Worm (Caenorhabditis elegans) whole organism, L4 larva: ENCODE measurements around the gene srsx-40.

ENCODE experiments used
- D1046.2 ChIP-seq: fragments of 200-800 bp; sonication (Bioruptor generic); IDR thresholded peaks from 2 replicates; pipeline ENCODE4 v1.3.6; 2022; ENCODE audit warnings: missing genetic modification characterization, missing compliant biosample characterization
- F10B5.3 ChIP-seq: sonication (generic microtip); optimal IDR thresholded peaks from 2 replicates; lab custom pipeline; 2016; ENCODE audit warnings: mild to moderate bottlenecking, missing genetic modification characterization, missing compliant biosample characterization
- F44E2.7 ChIP-seq: fragments of 200-800 bp; sonication (Bioruptor generic); IDR thresholded peaks from 2 replicates; pipeline ENCODE4 v2.1.2; 2022; ENCODE audit warnings: missing genetic modification characterization, missing compliant biosample characterization
- aha-1 ChIP-seq: fragments of 150-350 bp; peaks from one replicate; lab custom pipeline; 2014; ENCODE audit warnings: missing biosample characterization, missing genetic modification characterization
- ceh-20 ChIP-seq: fragments of 200-800 bp; sonication (Bioruptor generic); IDR thresholded peaks from 2 replicates; pipeline ENCODE4 v1.3.6; 2022; ENCODE audit warnings: missing genetic modification reagents, missing genetic modification characterization, missing compliant biosample characterization
- ceh-28 ChIP-seq: fragments of 150-350 bp; optimal IDR thresholded peaks from 2 replicates; lab custom pipeline; 2014; ENCODE audit warnings: missing biosample characterization, missing genetic modification reagents, missing genetic modification characterization
- ceh-62 ChIP-seq: sonication (generic microtip); optimal IDR thresholded peaks from 2 replicates; lab custom pipeline; 2017; ENCODE audit warnings: missing biosample characterization, missing genetic modification characterization
- ctbp-1 ChIP-seq: fragments of 200-800 bp; sonication (Bioruptor generic); IDR thresholded peaks from 2 replicates; pipeline ENCODE4 v1.3.6; 2022; ENCODE audit warnings: missing genetic modification reagents, missing genetic modification characterization, missing compliant biosample characterization
- daf-16 ChIP-seq, 3 experiments: sonication (generic microtip); optimal IDR thresholded peaks; 2 replicates each; lab custom pipeline; 2016 to 2017; ENCODE audit warnings: missing genetic modification characterization in 3 of 3, missing genetic modification reagents in 3 of 3, mild to moderate bottlenecking in 2 of 3, missing compliant biosample characterization in 2 of 3, missing biosample characterization in 1 of 3, moderate library complexity in 1 of 3
- dmd-6 ChIP-seq: fragments of 200-800 bp; sonication (Bioruptor generic); IDR thresholded peaks from 2 replicates; pipeline ENCODE4 v1.3.6; 2022; ENCODE audit warnings: missing genetic modification reagents, missing genetic modification characterization, missing compliant biosample characterization
- duxl-1 ChIP-seq: sonication (generic microtip); optimal IDR thresholded peaks from 2 replicates; lab custom pipeline; 2016; ENCODE audit warnings: mild to moderate bottlenecking, missing genetic modification characterization, moderate library complexity, missing compliant biosample characterization; ENCODE audit not compliant: poor library complexity
- egl-27 ChIP-seq: sonication (generic microtip); optimal IDR thresholded peaks from 3 replicates; lab custom pipeline; 2017; ENCODE audit warnings: missing biosample characterization, missing genetic modification reagents, missing genetic modification characterization
- egl-43 ChIP-seq: fragments of 200-800 bp; sonication (Bioruptor generic); IDR thresholded peaks from 2 replicates; pipeline ENCODE4 v1.3.6; 2022; ENCODE audit warnings: missing genetic modification reagents, missing genetic modification characterization, missing compliant biosample characterization
- fkh-10 ChIP-seq: fragments of 150-350 bp; optimal IDR thresholded peaks from 2 replicates; lab custom pipeline; 2014; ENCODE audit warnings: missing biosample characterization, missing genetic modification reagents, missing genetic modification characterization
- gei-8 ChIP-seq: fragments of 200-800 bp; sonication (Bioruptor generic); optimal IDR thresholded peaks from 2 replicates; lab custom pipeline; 2018; ENCODE audit warnings: mild to moderate bottlenecking, missing genetic modification characterization, missing compliant biosample characterization
- hif-1 ChIP-seq, 2 experiments: sonication (generic microtip); optimal IDR thresholded peaks; 2 replicates each; lab custom pipeline; 2016 to 2017; ENCODE audit warnings: missing compliant biosample characterization in 2 of 2, missing genetic modification characterization in 2 of 2, missing genetic modification reagents in 2 of 2, missing genotype in 2 of 2, mild to moderate bottlenecking in 1 of 2
- hlh-11 ChIP-seq: fragments of 200-800 bp; sonication (Bioruptor generic); optimal IDR thresholded peaks from 2 replicates; lab custom pipeline; 2018; ENCODE audit warnings: mild to moderate bottlenecking, missing genetic modification characterization, missing compliant biosample characterization
- hlh-30 ChIP-seq: sonication (generic microtip); optimal IDR thresholded peaks from 2 replicates; lab custom pipeline; 2017; ENCODE audit warnings: antibody characterized with exemption, mild to moderate bottlenecking, missing genetic modification characterization, missing compliant biosample characterization; ENCODE audit not compliant: insufficient read depth
- hmg-1.1 ChIP-seq: fragments of 200-800 bp; sonication (Bioruptor generic); IDR thresholded peaks from 2 replicates; pipeline ENCODE4 v1.3.6; 2022; ENCODE audit warnings: missing genetic modification reagents, missing genetic modification characterization, missing compliant biosample characterization
- lin-1 ChIP-seq: fragments of 200-800 bp; sonication (Bioruptor generic); IDR thresholded peaks from 2 replicates; pipeline ENCODE4 v1.3.6; 2022; ENCODE audit warnings: missing genetic modification reagents, missing genetic modification characterization, missing compliant biosample characterization
- lin-13 ChIP-seq: fragments of 150-350 bp; optimal IDR thresholded peaks from 2 replicates; lab custom pipeline; 2014; ENCODE audit warnings: missing biosample characterization, missing genetic modification reagents, missing genetic modification characterization
- lsy-2 ChIP-seq, 2 experiments: fragments of 150-350 bp in 1 of 2; sonication (generic microtip) in 1 of 2; optimal IDR thresholded peaks; 2 replicates each; lab custom pipeline; 2014 to 2017; ENCODE audit warnings: missing biosample characterization in 2 of 2, missing genetic modification characterization in 2 of 2
- madf-5 ChIP-seq, 2 experiments: fragments of 200-800 bp; sonication (Bioruptor generic); IDR thresholded peaks; 2 replicates each; pipeline ENCODE4 v1.3.6; 2022; ENCODE audit warnings: missing compliant biosample characterization in 2 of 2, missing genetic modification characterization in 2 of 2
- mdl-1 ChIP-seq, 2 experiments: fragments of 150-350 bp in 1 of 2; sonication (generic microtip) in 1 of 2; optimal IDR thresholded peaks; 2 replicates each; lab custom pipeline; 2014 to 2017; ENCODE audit warnings: missing biosample characterization in 2 of 2, missing genetic modification characterization in 2 of 2
- mdt-29 ChIP-seq: fragments of 200-800 bp; sonication (Bioruptor generic); IDR thresholded peaks from 2 replicates; pipeline ENCODE4 v1.3.6; 2022; ENCODE audit warnings: missing genetic modification reagents, missing genetic modification characterization, missing compliant biosample characterization
- mes-2 ChIP-seq: sonication (generic microtip); optimal IDR thresholded peaks from 2 replicates; lab custom pipeline; 2016; ENCODE audit warnings: missing genotype, mild to moderate bottlenecking, missing genetic modification characterization, missing compliant biosample characterization; ENCODE audit not compliant: poor library complexity, severe bottlenecking
- mxl-3 ChIP-seq: fragments of 200-800 bp; sonication (Bioruptor generic); optimal IDR thresholded peaks from 2 replicates; lab custom pipeline; 2018; ENCODE audit warnings: mild to moderate bottlenecking, missing genetic modification characterization, missing compliant biosample characterization
- nhr-102 ChIP-seq: sonication (generic microtip); optimal IDR thresholded peaks from 2 replicates; lab custom pipeline; 2016; ENCODE audit warnings: mild to moderate bottlenecking, missing genetic modification characterization, moderate library complexity, missing compliant biosample characterization
- nhr-11 ChIP-seq: fragments of 150-350 bp; optimal IDR thresholded peaks from 2 replicates; lab custom pipeline; 2014; ENCODE audit warnings: missing biosample characterization, missing genetic modification characterization
- nhr-237 ChIP-seq: sonication (generic microtip); optimal IDR thresholded peaks from 2 replicates; lab custom pipeline; 2017; ENCODE audit warnings: missing biosample characterization, missing genetic modification characterization
- nhr-25 ChIP-seq: sonication (generic microtip); optimal IDR thresholded peaks from 2 replicates; lab custom pipeline; 2017; ENCODE audit warnings: missing genetic modification characterization, mild to moderate bottlenecking, missing compliant biosample characterization, antibody characterized with exemption, moderate library complexity, borderline replicate concordance; ENCODE audit not compliant: insufficient read depth
- nhr-48 ChIP-seq: sonication (generic microtip); optimal IDR thresholded peaks from 2 replicates; lab custom pipeline; 2016; ENCODE audit warnings: mild to moderate bottlenecking, missing genetic modification characterization, missing compliant biosample characterization
- nhr-77 ChIP-seq: fragments of 150-350 bp; optimal IDR thresholded peaks from 2 replicates; lab custom pipeline; 2014; ENCODE audit warnings: missing biosample characterization, missing genetic modification characterization
- pha-4 ChIP-seq, 2 experiments: fragments of 150-350 bp in 1 of 2; fragments of 200-800 bp in 1 of 2; sonication (Bioruptor generic) in 1 of 2; IDR thresholded peaks in 1 of 2; optimal IDR thresholded peaks in 1 of 2; 2 replicates each; pipeline versions ENCODE4 v1.3.6 to Lab custom; 2014 to 2022; ENCODE audit warnings: missing genetic modification characterization in 2 of 2, missing genetic modification reagents in 2 of 2, missing biosample characterization in 1 of 2, missing compliant biosample characterization in 1 of 2
- pqm-1 ChIP-seq: sonication (generic microtip); optimal IDR thresholded peaks from 2 replicates; lab custom pipeline; 2017; ENCODE audit warnings: missing biosample characterization, missing genetic modification characterization
- sdz-12 ChIP-seq: fragments of 200-800 bp; sonication (Bioruptor generic); optimal IDR thresholded peaks from 2 replicates; lab custom pipeline; 2018; ENCODE audit warnings: mild to moderate bottlenecking, missing genetic modification characterization, missing compliant biosample characterization
- set-16 ChIP-seq: fragments of 200-800 bp; sonication (Bioruptor generic); IDR thresholded peaks from 2 replicates; pipeline ENCODE4 v1.3.6; 2022; ENCODE audit warnings: missing genetic modification reagents, missing genetic modification characterization, missing compliant biosample characterization
- spr-1 ChIP-seq: sonication (generic microtip); optimal IDR thresholded peaks from 2 replicates; lab custom pipeline; 2016; ENCODE audit warnings: mild to moderate bottlenecking, missing genetic modification characterization, missing compliant biosample characterization
- spr-3 ChIP-seq: fragments of 200-800 bp; sonication (Bioruptor generic); optimal IDR thresholded peaks from 2 replicates; lab custom pipeline; 2018; ENCODE audit warnings: mild to moderate bottlenecking, missing genetic modification characterization, missing compliant biosample characterization
- tra-1 ChIP-seq: fragments of 200-800 bp; sonication (Bioruptor generic); IDR thresholded peaks from 2 replicates; pipeline ENCODE4 v1.3.6; 2022; ENCODE audit warnings: missing genetic modification reagents, missing genetic modification characterization, missing compliant biosample characterization
- unc-130 ChIP-seq: sonication (generic microtip); optimal IDR thresholded peaks from 2 replicates; lab custom pipeline; 2016; ENCODE audit warnings: missing genetic modification reagents, missing genetic modification characterization, missing compliant biosample characterization
- unc-62 ChIP-seq, 3 experiments: fragments of 150-350 bp in 1 of 3; sonication (generic microtip); optimal IDR thresholded peaks in 2 of 3; peaks in 1 of 3; 1 replicate in 1 of 3; 2 replicates in 2 of 3; lab custom pipeline; 2014 to 2017; ENCODE audit warnings: missing biosample characterization in 3 of 3, missing genetic modification characterization in 3 of 3, missing genetic modification reagents in 3 of 3, missing genotype in 1 of 3
- vab-7 ChIP-seq: fragments of 200-800 bp; sonication (Bioruptor generic); IDR thresholded peaks from 2 replicates; pipeline ENCODE4 v1.3.6; 2022; ENCODE audit warnings: missing genetic modification reagents, missing genetic modification characterization, missing compliant biosample characterization
- ztf-7 ChIP-seq: fragments of 150-350 bp; optimal IDR thresholded peaks from 2 replicates; lab custom pipeline; 2014; ENCODE audit warnings: missing biosample characterization, missing genetic modification characterization

srsx-40 gene

ce11 chrV:7745903-7746302 lies 42.5 kb upstream of the srsx-40 start:
- no peak for TF ChIP-seq nhr-25 (tag; lab: Kevin White, UChicago)
- TF ChIP-seq dmd-6 (GFP tag; lab: Robert Waterston, UW): peak; percentile 63
- TF ChIP-seq vab-7 (GFP tag; lab: Robert Waterston, UW): 0 out of 2 replicates have a peak, but pooled peaks have one; percentile 5
- TF ChIP-seq lin-13 (GFP tag; lab: Kevin White, UChicago): no peak
- TF ChIP-seq egl-27 (tag; lab: Kevin White, UChicago): no peak
- no peak for TF ChIP-seq hif-1 (tag; optimal IDR thresholded peaks at IDR 0.05; lab: Kevin White, UChicago)
- TF ChIP-seq D1046.2 (GFP tag; lab: Robert Waterston, UW): no peak
- TF ChIP-seq ctbp-1 (GFP tag; lab: Robert Waterston, UW): 0 out of 2 replicates have a peak, but pooled peaks have one; percentile 17
- 0 out of 2 replicates have a peak, but pooled peaks have one; percentile 16 for TF ChIP-seq hmg-1.1
- TF ChIP-seq mxl-3 (GFP tag; lab: Kevin White, UChicago): peak; percentile 29
- 0 out of 2 replicates have a peak, but pooled peaks have one; percentile 59 for TF ChIP-seq tra-1 (GFP tag; lab: Robert Waterston, UW)
- TF ChIP-seq F10B5.3 (tag; lab: Kevin White, UChicago): no peak
- no peak for TF ChIP-seq spr-3 (GFP tag; lab: Kevin White, UChicago)
- 0 out of 2 replicates have a peak, but pooled peaks have one; percentile 39 for TF ChIP-seq egl-43 (GFP tag; lab: Robert Waterston, UW)
- peak; percentile 73 for TF ChIP-seq set-16
- no peak for TF ChIP-seq ztf-7 (tag; lab: Kevin White, UChicago)
- no peak for TF ChIP-seq nhr-11 (tag; lab: Kevin White, UChicago)
- no peak for TF ChIP-seq spr-1 (tag; lab: Kevin White, UChicago)
- peak; percentile 12 for TF ChIP-seq hlh-11 (tag; lab: Kevin White, UChicago)
- peak in 1 of 2 experiments; percentile 93 for TF ChIP-seq unc-62 (GFP tag; optimal IDR thresholded peaks at IDR 0.05 in 1 of 2; lab: Kevin White, UChicago)
- TF ChIP-seq unc-62 (tag; optimal IDR thresholded peaks at IDR 0.05; lab: Kevin White, UChicago): no peak
- 0 out of 2 replicates have a peak, but pooled peaks have one; percentile 26 for TF ChIP-seq ceh-20 (GFP tag; lab: Robert Waterston, UW)

DNA sequence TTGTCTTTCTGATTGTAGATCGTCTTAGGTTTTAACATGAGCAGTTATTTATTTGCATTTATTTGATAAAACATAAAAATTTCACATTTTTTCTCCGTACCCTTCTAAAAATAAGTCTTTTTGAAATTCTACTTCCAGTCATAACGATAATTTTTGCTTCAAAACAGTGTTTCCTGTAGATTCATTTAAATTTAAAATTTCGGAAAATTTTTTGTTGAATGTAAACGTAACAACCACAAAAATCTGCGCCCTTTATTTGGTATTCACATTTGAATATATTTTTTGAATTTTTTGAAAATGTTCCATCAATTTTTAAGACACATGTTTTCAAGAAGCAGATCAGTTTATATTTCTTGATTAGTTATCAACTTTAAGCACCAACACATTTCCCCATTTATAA lies 42.0 kb upstream of the srsx-40 start:
- TF ChIP-seq fkh-10 (GFP tag; lab: Kevin White, UChicago): no peak
- no peak for TF ChIP-seq nhr-237 (tag; lab: Kevin White, UChicago)
- TF ChIP-seq aha-1: peak; percentile 92

DNA sequence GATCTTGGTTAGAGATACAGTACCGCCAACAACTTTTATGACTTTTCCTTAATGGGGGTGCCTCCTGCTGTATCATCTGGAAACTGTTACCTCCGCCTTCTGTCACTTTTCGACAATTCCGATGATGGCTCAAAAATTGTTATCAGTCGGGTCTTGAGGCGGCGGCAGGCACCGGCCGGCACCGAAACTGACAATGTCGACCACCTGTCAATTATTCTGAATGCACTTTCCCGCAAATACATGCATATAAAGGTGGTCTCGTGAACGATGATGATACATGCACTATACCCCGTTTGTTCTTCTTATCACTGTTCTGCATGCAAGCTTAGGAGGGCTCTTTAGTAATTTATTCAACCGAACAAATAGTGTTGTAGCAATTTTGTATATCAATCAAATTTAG lies 40.6 kb upstream of the srsx-40 start:
- no peak for TF ChIP-seq madf-5 (GFP tag; IDR thresholded peaks at IDR 0.05; lab: Robert Waterston, UW)
- peak; percentile 63; the same call in 1 of the 2 replicates for TF ChIP-seq mdt-29 (GFP tag; lab: Robert Waterston, UW)
- no peak for TF ChIP-seq ceh-62 (tag; lab: Kevin White, UChicago)
- TF ChIP-seq pqm-1 (tag; lab: Kevin White, UChicago): peak; percentile 53
- peak; percentile 83 for TF ChIP-seq pha-4 (GFP tag; IDR thresholded peaks at IDR 0.05; lab: Robert Waterston, UW)
- TF ChIP-seq pha-4 (tag; optimal IDR thresholded peaks at IDR 0.05; lab: Kevin White, UChicago): no peak
- TF ChIP-seq hlh-30: peak; percentile 58
- peak in 1 of 2 experiments; percentile 8 for TF ChIP-seq lsy-2 (tag; optimal IDR thresholded peaks at IDR 0.05; lab: Kevin White, UChicago)
- no peak for TF ChIP-seq unc-130 (GFP tag; lab: Kevin White, UChicago)
- TF ChIP-seq F44E2.7 (GFP tag; lab: Robert Waterston, UW): no peak
- peak; percentile 29 for TF ChIP-seq mes-2 (tag; lab: Kevin White, UChicago)
- peak in 1 of 2 experiments; percentile 96 for TF ChIP-seq unc-62 (GFP tag; optimal IDR thresholded peaks at IDR 0.05 in 1 of 2; lab: Kevin White, UChicago)
- TF ChIP-seq unc-62 (tag; optimal IDR thresholded peaks at IDR 0.05; lab: Kevin White, UChicago): no peak
- TF ChIP-seq sdz-12 (GFP tag; lab: Kevin White, UChicago): no peak
- no peak for TF ChIP-seq hmg-1.1
- peak; percentile 88 for TF ChIP-seq nhr-48 (tag; lab: Kevin White, UChicago)
- TF ChIP-seq daf-16 (GFP tag; optimal IDR thresholded peaks at IDR 0.05; lab: Kevin White, UChicago): peak in 1 of 2 experiments; percentile 69
- TF ChIP-seq daf-16 (tag; optimal IDR thresholded peaks at IDR 0.05; lab: Kevin White, UChicago): peak; percentile 89
- peak; percentile 85 for TF ChIP-seq nhr-102 (tag; lab: Kevin White, UChicago)
- peak; percentile 15 for TF ChIP-seq duxl-1
- TF ChIP-seq gei-8: peak; percentile 33
- peak; percentile 94 for TF ChIP-seq lin-1 (GFP tag; lab: Robert Waterston, UW)
- TF ChIP-seq mdl-1 (tag; optimal IDR thresholded peaks at IDR 0.05; lab: Kevin White, UChicago): peak in 1 of 2 experiments; percentile 2
- peak; percentile 97 for TF ChIP-seq hlh-11 (tag; lab: Kevin White, UChicago)
- no peak for TF ChIP-seq ceh-28 (tag; lab: Kevin White, UChicago)
- peak; percentile 41; the same call in 1 of the 2 replicates for TF ChIP-seq set-16
- TF ChIP-seq nhr-77 (tag; lab: Kevin White, UChicago): peak; percentile 25
